Fruit fly (Drosophila melanogaster): ENCODE measurements around the gene Ir10a.

dm6 chrX:11302683-11303082 lies 8.3 kb downstream of the Ir10a start, which contains the start of gene CG44422:
- no peak for TF ChIP-seq CTCF (optimal IDR thresholded peaks at IDR 0.05)
- TF ChIP-seq CG8478 (optimal IDR thresholded peaks at IDR 0.05) = no peak

All from S2 (cell line).